Worm (Caenorhabditis elegans) whole organism, L1 larva: Measurements from ENCODE around the gene F52D1.2.

Experiments
- ama-1 ChIP-seq: fragments of 150-350 bp; optimal IDR thresholded peaks from 2 replicates; lab custom pipeline; 2014
- dpl-1 ChIP-seq, 3 experiments: fragments of 150-350 bp in 2 of 3; sonication (generic microtip) in 1 of 3; optimal IDR thresholded peaks; 2 replicates each; lab custom pipeline; 2014 to 2017; ENCODE audit warnings: missing biosample characterization in 3 of 3, missing genetic modification characterization in 3 of 3, missing genetic modification reagents in 3 of 3
- fkh-10 ChIP-seq: sonication (generic microtip); optimal IDR thresholded peaks from 2 replicates; lab custom pipeline; 2017; ENCODE audit warnings: missing biosample characterization, missing genetic modification reagents, missing genetic modification characterization
- mep-1 ChIP-seq: fragments of 150-350 bp; optimal IDR thresholded peaks from 2 replicates; lab custom pipeline; 2014; ENCODE audit warnings: missing biosample characterization, missing genetic modification characterization
- nhr-20 ChIP-seq: sonication (generic microtip); optimal IDR thresholded peaks from 2 replicates; lab custom pipeline; 2016; ENCODE audit warnings: mild to moderate bottlenecking, missing genetic modification characterization, missing compliant biosample characterization
- ztf-11 ChIP-seq, 2 experiments: sonication (generic microtip); optimal IDR thresholded peaks; 2 replicates each; lab custom pipeline; 2016 to 2017; ENCODE audit warnings: missing genetic modification characterization in 2 of 2, missing biosample characterization in 1 of 2, missing compliant biosample characterization in 1 of 2

DNA sequence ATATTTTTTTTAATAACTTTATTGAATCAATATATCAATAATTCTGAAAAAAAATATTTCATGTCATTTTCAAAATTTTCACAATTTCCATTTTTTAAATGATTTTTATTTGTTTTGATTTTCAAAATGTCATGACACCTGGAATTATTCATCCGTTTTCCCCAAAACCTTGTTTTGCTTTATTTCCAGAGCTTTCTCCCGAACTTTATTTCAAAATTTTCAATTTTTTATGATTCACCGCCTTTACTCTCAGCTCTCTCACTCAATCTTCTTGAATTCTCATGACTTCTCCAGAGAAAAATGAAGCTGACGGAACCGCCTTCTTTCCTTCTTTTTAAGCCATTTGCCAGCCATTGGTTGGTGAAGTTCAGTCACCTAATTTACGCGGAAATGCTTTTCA is 45.4 kb downstream of the F52D1.2 start, which contains the start of gene R04A9.1:
- no peak for TF ChIP-seq mep-1 (tag; lab: Kevin White, UChicago)
- no peak for TF ChIP-seq dpl-1 (GFP tag; optimal IDR thresholded peaks at IDR 0.05; lab: Kevin White, UChicago)
- TF ChIP-seq ztf-11 (tag; optimal IDR thresholded peaks at IDR 0.05; lab: Kevin White, UChicago) = no peak
- TF ChIP-seq fkh-10 (GFP tag; lab: Kevin White, UChicago) = no peak
- no peak for TF ChIP-seq nhr-20 (tag; lab: Kevin White, UChicago)
- no peak for TF ChIP-seq ama-1
